Worm (Caenorhabditis elegans): ENCODE data around the gene exc-15.

DNA sequence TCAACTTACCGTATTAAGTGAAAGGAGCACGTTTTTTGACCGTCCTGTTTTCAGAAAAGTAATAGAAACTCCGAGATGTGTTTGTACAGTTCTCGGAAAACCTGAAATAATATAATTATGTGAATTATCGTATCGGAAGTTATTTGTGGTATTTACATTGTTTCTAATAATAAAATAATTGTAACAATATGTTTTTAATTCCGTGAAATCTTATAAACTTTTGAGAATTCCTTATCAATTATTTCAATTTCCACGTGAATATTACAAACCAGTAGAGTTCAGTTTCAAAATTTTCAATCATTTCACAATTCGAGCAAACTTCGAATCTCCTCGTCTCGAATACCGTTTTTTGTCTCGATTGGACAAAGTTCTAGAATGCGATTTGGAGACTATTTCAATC, 12.2 kb upstream of the exc-15 start, which contains the start of gene T08H10.3:
- TF ChIP-seq pha-4 (tag; optimal IDR thresholded peaks at IDR 0.05) (no peak), fkh-10 (GFP tag; optimal IDR thresholded peaks at IDR 0.05) (no peak), ref-2 (tag; optimal IDR thresholded peaks at IDR 0.05) (no peak), che-1 (tag; optimal IDR thresholded peaks at IDR 0.05) (no peak), pqm-1 (tag; optimal IDR thresholded peaks at IDR 0.05) (no peak), ama-1 (optimal IDR thresholded peaks at IDR 0.05) (no peak)
